Worm (Caenorhabditis elegans) whole organism, midembryonic: ENCODE measurements around the gene szy-20.

ENCODE experiments used
- T22C8.4 ChIP-seq: fragments of 200-800 bp; sonication (Bioruptor generic); IDR thresholded peaks from 2 replicates; pipeline ENCODE4 v1.3.6; 2022; ENCODE audit warnings: missing genetic modification characterization, missing compliant biosample characterization
- flt-1 ChIP-seq: fragments of 200-800 bp; sonication (Bioruptor generic); IDR thresholded peaks from 2 replicates; pipeline ENCODE4 v1.3.6; 2022; ENCODE audit warnings: missing genetic modification characterization, missing compliant biosample characterization
- ref-1 ChIP-seq: fragments of 200-800 bp; sonication (Bioruptor generic); conservative IDR thresholded peaks from 2 replicates; pipeline ENCODE4 v1.3.6; 2022; ENCODE audit warnings: missing genetic modification reagents, missing genetic modification characterization, missing compliant biosample characterization
- ztf-23 ChIP-seq: fragments of 200-800 bp; sonication (Bioruptor generic); IDR thresholded peaks from 2 replicates; pipeline ENCODE4 v1.3.6; 2022; ENCODE audit warnings: missing genetic modification reagents, missing genetic modification characterization, missing compliant biosample characterization
- ztf-29 ChIP-seq: fragments of 200-800 bp; sonication (Bioruptor generic); IDR thresholded peaks from 2 replicates; pipeline ENCODE4 v1.3.6; 2022; ENCODE audit warnings: missing genetic modification reagents, missing genetic modification characterization, missing compliant biosample characterization

DNA sequence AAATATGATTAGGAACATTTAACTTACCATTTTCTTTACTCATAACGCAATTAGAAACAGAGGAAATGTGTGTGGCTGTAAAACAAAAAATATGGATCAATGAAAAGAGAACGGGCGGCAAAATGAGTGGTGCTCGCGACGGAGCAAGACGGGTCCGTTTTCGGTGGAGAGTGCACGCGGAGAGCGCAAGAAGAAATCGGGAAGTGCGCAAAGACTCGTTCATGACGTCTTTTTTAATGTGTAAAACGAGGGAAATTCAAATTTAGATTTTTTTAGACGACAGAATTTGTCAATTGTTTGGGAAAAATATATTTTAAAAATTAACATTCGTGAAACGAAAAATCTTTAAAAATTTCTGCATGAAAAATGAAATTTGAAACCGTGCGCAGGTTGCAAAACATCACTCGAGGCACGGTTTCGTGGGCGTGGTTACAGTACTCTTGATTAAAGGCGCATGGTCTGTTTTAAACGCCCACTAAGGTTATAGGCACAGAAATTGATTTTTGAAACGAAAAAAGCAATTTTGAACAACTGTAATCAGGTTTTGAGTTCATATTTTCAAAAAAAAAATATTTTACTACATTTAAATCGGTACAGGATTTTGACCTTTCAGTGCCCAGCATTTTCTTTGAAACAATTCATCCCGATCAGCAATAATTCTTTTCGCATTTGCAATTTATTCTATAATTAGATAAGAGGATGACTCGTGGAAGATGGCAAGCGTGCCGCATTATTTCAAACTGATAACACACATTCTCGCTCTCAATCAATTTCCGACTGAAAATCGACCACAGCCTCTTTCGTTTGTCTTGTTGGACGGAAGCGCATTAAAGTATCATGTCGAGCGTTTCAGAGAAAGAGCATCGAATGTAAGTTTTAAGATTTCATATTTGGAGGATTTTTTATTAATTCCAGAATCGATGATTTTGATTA, at the start of gene szy-20, which contains the start of gene C18E9.5:
- TF ChIP-seq ref-1 (GFP tag; lab: Robert Waterston, UW) (no peak), ztf-23 (no peak), flt-1 (GFP tag; lab: Robert Waterston, UW) (no peak), ztf-29 (GFP tag; lab: Robert Waterston, UW) (no peak), T22C8.4 (no peak)
